Fruit fly (Drosophila melanogaster): ENCODE measurements around the gene CG42788.

The CG42788 gene

DNA sequence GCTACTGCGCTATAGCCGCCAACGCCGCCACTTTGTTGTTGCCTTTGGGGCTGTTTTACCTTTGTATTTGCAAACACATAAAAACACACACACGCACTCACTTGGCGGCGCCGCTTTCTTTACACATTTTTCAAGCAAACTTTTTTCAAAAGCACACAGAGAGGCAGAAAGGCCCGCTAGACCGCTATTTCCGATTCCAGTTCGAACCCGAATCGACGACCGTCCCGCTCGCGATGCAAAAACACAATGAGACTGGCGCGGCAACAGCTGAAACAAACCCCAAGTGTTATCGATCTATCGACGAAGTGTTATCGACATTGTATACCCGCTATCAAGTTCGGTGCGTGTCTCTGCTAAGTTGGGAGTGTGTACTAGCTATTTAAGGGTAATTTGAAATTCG is at the start of gene CG42788 (continued):
- TF ChIP-seq Kr (GFP tag; optimal IDR thresholded peaks at IDR 0.05) (no peak), ttk (GFP tag; IDR thresholded peaks at IDR 0.05) (no peak), grau (tag; optimal IDR thresholded peaks at IDR 0.05) (peak; percentile 63), CG31224 (GFP tag; IDR thresholded peaks at IDR 0.05) (no peak), psq (GFP tag; optimal IDR thresholded peaks at IDR 0.05) (no peak), Bdp1 (GFP tag; optimal IDR thresholded peaks at IDR 0.05) (peak; percentile 18), CG10654 (GFP tag; optimal IDR thresholded peaks at IDR 0.05) (peak; percentile 0), Dref (GFP tag; IDR thresholded peaks at IDR 0.05) (no peak), CG18476 (GFP tag; optimal IDR thresholded peaks at IDR 0.05) (no peak), Usf (GFP tag; optimal IDR thresholded peaks at IDR 0.05) (no peak), emc (GFP tag; optimal IDR thresholded peaks at IDR 0.05) (no peak), CG8478 (optimal IDR thresholded peaks at IDR 0.05) (no peak), repo (GFP tag; optimal IDR thresholded peaks at IDR 0.05) (peak; percentile 57), E2f2 (GFP tag; IDR thresholded peaks at IDR 0.05) (no peak), CG13775 (GFP tag; optimal IDR thresholded peaks at IDR 0.05) (peak; percentile 41), CkIIα-i1 (GFP tag; IDR thresholded peaks at IDR 0.05) (no peak), CG17361 (GFP tag; IDR thresholded peaks at IDR 0.05) (no peak), unc-4 (GFP tag; IDR thresholded peaks at IDR 0.05; ENCODE audit: partially characterized antibody) (no peak), CG15269 (tag; optimal IDR thresholded peaks at IDR 0.05) (peak; percentile 64), en (GFP tag; optimal IDR thresholded peaks at IDR 0.05) (peak; percentile 58), corto (GFP tag; optimal IDR thresholded peaks at IDR 0.05) (no peak), z (GFP tag; IDR thresholded peaks at IDR 0.05) (no peak), CG4617 (GFP tag; optimal IDR thresholded peaks at IDR 0.05; ENCODE audit: borderline replicate concordance) (no peak), B-H1 (GFP tag; IDR thresholded peaks at IDR 0.05) (no peak), C15 (GFP tag; IDR thresholded peaks at IDR 0.05) (no peak), CG34422 (GFP tag; IDR thresholded peaks at IDR 0.05) (no peak), stc (GFP tag; IDR thresholded peaks at IDR 0.05) (no peak), CG3407 (GFP tag; optimal IDR thresholded peaks at IDR 0.05) (peak; percentile 46), D19B (GFP tag; optimal IDR thresholded peaks at IDR 0.05) (no peak), CG2875 (GFP tag; optimal IDR thresholded peaks at IDR 0.05) (peak; percentile 57), pan (optimal IDR thresholded peaks at IDR 0.05) (no peak), pan (GFP tag; optimal IDR thresholded peaks at IDR 0.05 in 1 of 2, IDR thresholded peaks at IDR 0.05 in 1 of 2) (no peak), D (optimal IDR thresholded peaks at IDR 0.05) (no peak), D (GFP tag; optimal IDR thresholded peaks at IDR 0.05) (peak; percentile 10), pnt (GFP tag; optimal IDR thresholded peaks at IDR 0.05) (peak; percentile 39), MBD-R2 (GFP tag; IDR thresholded peaks at IDR 0.05) (no peak), vvl (GFP tag; IDR thresholded peaks at IDR 0.05) (no peak), Atf3 (GFP tag; optimal IDR thresholded peaks at IDR 0.05) (peak; percentile 48), Max (GFP tag; optimal IDR thresholded peaks at IDR 0.05) (no peak), CG1603 (tag; optimal IDR thresholded peaks at IDR 0.05) (peak; percentile 91), CG32767 (GFP tag; IDR thresholded peaks at IDR 0.05) (no peak), CG4730 (GFP tag; IDR thresholded peaks at IDR 0.05) (no peak), Opbp (GFP tag; IDR thresholded peaks at IDR 0.05; ENCODE audit: partially characterized antibody) (no peak), cad (GFP tag; optimal IDR thresholded peaks at IDR 0.05) (no peak), zen (tag; optimal IDR thresholded peaks at IDR 0.05) (peak; percentile 3), CG18011 (GFP tag; optimal IDR thresholded peaks at IDR 0.05) (peak; percentile 62), CG12236 (GFP tag; optimal IDR thresholded peaks at IDR 0.05) (peak; percentile 58), Bgb (GFP tag; IDR thresholded peaks at IDR 0.05; ENCODE audit: partially characterized antibody) (no peak), dysf (GFP tag; IDR thresholded peaks at IDR 0.05) (no peak), fd64A (GFP tag; optimal IDR thresholded peaks at IDR 0.05) (peak; percentile 11), jing (GFP tag; optimal IDR thresholded peaks at IDR 0.05) (no peak), ab (GFP tag; optimal IDR thresholded peaks at IDR 0.05) (peak; percentile 13), lmd (GFP tag; IDR thresholded peaks at IDR 0.05) (no peak), ATbp (GFP tag; optimal IDR thresholded peaks at IDR 0.05) (peak; percentile 97)
